Worm (Caenorhabditis elegans) whole organism, L4 larva: ENCODE measurements around the gene T22E5.6.
A peak's percentile ranks its signal among the peaks of the same experiment; 100 is the strongest.

Experiments used
- F44E2.7 ChIP-seq: fragments of 200-800 bp; sonication (Bioruptor generic); IDR thresholded peaks from 2 replicates; pipeline ENCODE4 v2.1.2; 2022; ENCODE audit warnings: missing genetic modification characterization, missing compliant biosample characterization
- F49E8.2 ChIP-seq: sonication (generic microtip); optimal IDR thresholded peaks from 2 replicates; lab custom pipeline; 2016; ENCODE audit warnings: missing compliant biosample characterization, mild to moderate bottlenecking, missing genetic modification characterization, borderline replicate concordance
- Y5F2A.4 ChIP-seq: fragments of 200-800 bp; sonication (Bioruptor generic); optimal IDR thresholded peaks from 2 replicates; lab custom pipeline; 2018; ENCODE audit warnings: mild to moderate bottlenecking, missing genetic modification characterization, missing compliant biosample characterization
- ZK337.2 ChIP-seq: fragments of 200-800 bp; sonication (Bioruptor generic); IDR thresholded peaks from 2 replicates; pipeline ENCODE4 v1.3.6; 2022; ENCODE audit warnings: missing genetic modification reagents, missing genetic modification characterization, missing compliant biosample characterization
- aha-1 ChIP-seq: fragments of 150-350 bp; peaks from one replicate; lab custom pipeline; 2014; ENCODE audit warnings: missing biosample characterization, missing genetic modification characterization
- aly-2 ChIP-seq: sonication (generic microtip); optimal IDR thresholded peaks from 2 replicates; lab custom pipeline; 2018; ENCODE audit warnings: missing biosample characterization, missing genetic modification characterization
- ceh-20 ChIP-seq: fragments of 200-800 bp; sonication (Bioruptor generic); IDR thresholded peaks from 2 replicates; pipeline ENCODE4 v1.3.6; 2022; ENCODE audit warnings: missing genetic modification reagents, missing genetic modification characterization, missing compliant biosample characterization
- ceh-28 ChIP-seq: fragments of 150-350 bp; optimal IDR thresholded peaks from 2 replicates; lab custom pipeline; 2014; ENCODE audit warnings: missing biosample characterization, missing genetic modification reagents, missing genetic modification characterization
- ceh-32 ChIP-seq: sonication (generic microtip); optimal IDR thresholded peaks from 2 replicates; lab custom pipeline; 2016; ENCODE audit warnings: mild to moderate bottlenecking, missing genetic modification characterization, missing compliant biosample characterization; ENCODE audit not compliant: poor library complexity
- ceh-62 ChIP-seq: sonication (generic microtip); optimal IDR thresholded peaks from 2 replicates; lab custom pipeline; 2017; ENCODE audit warnings: missing biosample characterization, missing genetic modification characterization
- daf-16 ChIP-seq, 3 experiments: sonication (generic microtip); optimal IDR thresholded peaks; 2 replicates each; lab custom pipeline; 2016 to 2017; ENCODE audit warnings: missing genetic modification characterization in 3 of 3, missing genetic modification reagents in 3 of 3, mild to moderate bottlenecking in 2 of 3, missing compliant biosample characterization in 2 of 3, missing biosample characterization in 1 of 3, moderate library complexity in 1 of 3
- dmd-6 ChIP-seq: fragments of 200-800 bp; sonication (Bioruptor generic); IDR thresholded peaks from 2 replicates; pipeline ENCODE4 v1.3.6; 2022; ENCODE audit warnings: missing genetic modification reagents, missing genetic modification characterization, missing compliant biosample characterization
- dmd-9 ChIP-seq: fragments of 200-800 bp; sonication (Bioruptor generic); IDR thresholded peaks from 2 replicates; pipeline ENCODE4 v1.3.6; 2022; ENCODE audit warnings: missing genetic modification reagents, missing genetic modification characterization, missing compliant biosample characterization
- dve-1 ChIP-seq: sonication (generic microtip); optimal IDR thresholded peaks from 2 replicates; lab custom pipeline; 2017; ENCODE audit warnings: antibody characterized with exemption, mild to moderate bottlenecking, missing genetic modification characterization, missing compliant biosample characterization; ENCODE audit not compliant: insufficient read depth
- egl-27 ChIP-seq: sonication (generic microtip); optimal IDR thresholded peaks from 3 replicates; lab custom pipeline; 2017; ENCODE audit warnings: missing biosample characterization, missing genetic modification reagents, missing genetic modification characterization
- egl-43 ChIP-seq: fragments of 200-800 bp; sonication (Bioruptor generic); IDR thresholded peaks from 2 replicates; pipeline ENCODE4 v1.3.6; 2022; ENCODE audit warnings: missing genetic modification reagents, missing genetic modification characterization, missing compliant biosample characterization
- gei-8 ChIP-seq: fragments of 200-800 bp; sonication (Bioruptor generic); optimal IDR thresholded peaks from 2 replicates; lab custom pipeline; 2018; ENCODE audit warnings: mild to moderate bottlenecking, missing genetic modification characterization, missing compliant biosample characterization
- hif-1 ChIP-seq, 2 experiments: sonication (generic microtip); optimal IDR thresholded peaks; 2 replicates each; lab custom pipeline; 2016 to 2017; ENCODE audit warnings: missing compliant biosample characterization in 2 of 2, missing genetic modification characterization in 2 of 2, missing genetic modification reagents in 2 of 2, missing genotype in 2 of 2, mild to moderate bottlenecking in 1 of 2
- hlh-11 ChIP-seq: fragments of 200-800 bp; sonication (Bioruptor generic); optimal IDR thresholded peaks from 2 replicates; lab custom pipeline; 2018; ENCODE audit warnings: mild to moderate bottlenecking, missing genetic modification characterization, missing compliant biosample characterization
- lin-1 ChIP-seq: fragments of 200-800 bp; sonication (Bioruptor generic); IDR thresholded peaks from 2 replicates; pipeline ENCODE4 v1.3.6; 2022; ENCODE audit warnings: missing genetic modification reagents, missing genetic modification characterization, missing compliant biosample characterization
- lir-3 ChIP-seq: sonication (generic microtip); optimal IDR thresholded peaks from 2 replicates; lab custom pipeline; 2016; ENCODE audit warnings: mild to moderate bottlenecking, missing genetic modification characterization, missing compliant biosample characterization
- lsy-2 ChIP-seq, 2 experiments: fragments of 150-350 bp in 1 of 2; sonication (generic microtip) in 1 of 2; optimal IDR thresholded peaks; 2 replicates each; lab custom pipeline; 2014 to 2017; ENCODE audit warnings: missing biosample characterization in 2 of 2, missing genetic modification characterization in 2 of 2
- madf-9 ChIP-seq: fragments of 200-800 bp; sonication (Bioruptor generic); conservative IDR thresholded peaks from 2 replicates; pipeline ENCODE4 v1.3.6; 2022; ENCODE audit warnings: missing genetic modification reagents, missing genetic modification characterization, missing compliant biosample characterization
- mdl-1 ChIP-seq, 2 experiments: fragments of 150-350 bp in 1 of 2; sonication (generic microtip) in 1 of 2; optimal IDR thresholded peaks; 2 replicates each; lab custom pipeline; 2014 to 2017; ENCODE audit warnings: missing biosample characterization in 2 of 2, missing genetic modification characterization in 2 of 2
- mdt-29 ChIP-seq: fragments of 200-800 bp; sonication (Bioruptor generic); IDR thresholded peaks from 2 replicates; pipeline ENCODE4 v1.3.6; 2022; ENCODE audit warnings: missing genetic modification reagents, missing genetic modification characterization, missing compliant biosample characterization
- nhr-10 ChIP-seq: fragments of 150-350 bp; optimal IDR thresholded peaks from 2 replicates; lab custom pipeline; 2014; ENCODE audit warnings: missing biosample characterization, missing genetic modification characterization
- nhr-28 ChIP-seq: fragments of 150-350 bp; optimal IDR thresholded peaks from 2 replicates; lab custom pipeline; 2014; ENCODE audit warnings: missing biosample characterization, missing genetic modification characterization
- nhr-48 ChIP-seq: sonication (generic microtip); optimal IDR thresholded peaks from 2 replicates; lab custom pipeline; 2016; ENCODE audit warnings: mild to moderate bottlenecking, missing genetic modification characterization, missing compliant biosample characterization
- nhr-6 ChIP-seq: fragments of 150-350 bp; optimal IDR thresholded peaks from 2 replicates; lab custom pipeline; 2014; ENCODE audit warnings: missing biosample characterization, missing genetic modification characterization
- nhr-76 ChIP-seq: fragments of 150-350 bp; optimal IDR thresholded peaks from 2 replicates; lab custom pipeline; 2014; ENCODE audit warnings: missing biosample characterization, missing genetic modification characterization
- php-3 ChIP-seq: fragments of 200-800 bp; sonication (Bioruptor generic); IDR thresholded peaks from 2 replicates; pipeline ENCODE4 v1.3.6; 2022; ENCODE audit warnings: missing genetic modification reagents, missing genetic modification characterization, missing compliant biosample characterization
- pqm-1 ChIP-seq: sonication (generic microtip); optimal IDR thresholded peaks from 2 replicates; lab custom pipeline; 2017; ENCODE audit warnings: missing biosample characterization, missing genetic modification characterization
- tag-97 ChIP-seq: fragments of 200-800 bp; sonication (Bioruptor generic); IDR thresholded peaks from 2 replicates; pipeline ENCODE4 v1.3.6; 2022; ENCODE audit warnings: missing genetic modification characterization, missing compliant biosample characterization
- unc-130 ChIP-seq: sonication (generic microtip); optimal IDR thresholded peaks from 2 replicates; lab custom pipeline; 2016; ENCODE audit warnings: missing genetic modification reagents, missing genetic modification characterization, missing compliant biosample characterization
- vab-7 ChIP-seq: fragments of 200-800 bp; sonication (Bioruptor generic); IDR thresholded peaks from 2 replicates; pipeline ENCODE4 v1.3.6; 2022; ENCODE audit warnings: missing genetic modification reagents, missing genetic modification characterization, missing compliant biosample characterization
- zfp-2 ChIP-seq: sonication (generic microtip); optimal IDR thresholded peaks from 2 replicates; lab custom pipeline; 2016; ENCODE audit warnings: mild to moderate bottlenecking, missing genetic modification characterization, missing compliant biosample characterization
- zip-11 ChIP-seq: fragments of 200-800 bp; sonication (Bioruptor generic); IDR thresholded peaks from 2 replicates; pipeline ENCODE4 v1.3.6; 2022; ENCODE audit warnings: missing genetic modification characterization, missing compliant biosample characterization

The T22E5.6 gene

ce11 chrX:6378363-6378762 lies 37.8 kb downstream of the T22E5.6 start (continued):
- TF ChIP-seq aly-2, result no peak

- TF ChIP-seq vab-7 (no peak), hlh-11 (peak; percentile 18), nhr-48 (tag; lab: Kevin White, UChicago) (no peak), gei-8 (GFP tag; lab: Kevin White, UChicago) (no peak), madf-9 (GFP tag; lab: Robert Waterston, UW) (no peak), zfp-2 (tag; lab: Kevin White, UChicago) (no peak), hif-1 (tag; optimal IDR thresholded peaks at IDR 0.05; lab: Kevin White, UChicago) (no peak), php-3 (peak; percentile 47; the same call in 1 of the 2 replicates), zip-11 (GFP tag; lab: Robert Waterston, UW) (no peak), dmd-6 (peak; percentile 38; the same call in 1 of the 2 replicates), aha-1 (peak; percentile 84), nhr-6 (tag; lab: Kevin White, UChicago) (no peak), pqm-1 (peak; percentile 33), dmd-9 (no peak), lir-3 (tag; lab: Kevin White, UChicago) (no peak), dve-1 (peak; percentile 25), daf-16 (GFP tag; optimal IDR thresholded peaks at IDR 0.05; lab: Kevin White, UChicago) (no peak), daf-16 (tag; optimal IDR thresholded peaks at IDR 0.05; lab: Kevin White, UChicago) (peak; percentile 77), mdt-29 (GFP tag; lab: Robert Waterston, UW) (no peak), nhr-76 (tag; lab: Kevin White, UChicago) (no peak), nhr-28 (tag; lab: Kevin White, UChicago) (no peak), ceh-28 (tag; lab: Kevin White, UChicago) (no peak), egl-27 (no peak), ceh-62 (no peak), Y5F2A.4 (no peak), mdl-1 (tag; optimal IDR thresholded peaks at IDR 0.05; lab: Kevin White, UChicago) (no peak), ZK337.2 (GFP tag; lab: Robert Waterston, UW) (no peak)
- TF ChIP-seq, all 104 proteins: peak for 7
Measured at ce11 chrX:6377634-6378288, 38.4 kb downstream of the T22E5.6 start, which contains the start of gene lmp-1. Gene lmp-1, minus strand, starts transcription at chrX:6377684.

ce11 chrX:6374451-6374850 lies 41.8 kb downstream of the T22E5.6 start, which contains the start of gene C03B1.1:
Gene C03B1.1, plus strand, starts transcription at chrX:6374751.
- TF ChIP-seq egl-43, result no peak
- TF ChIP-seq aha-1, result peak; percentile 86

- TF ChIP-seq F49E8.2 (tag; lab: Kevin White, UChicago), result no peak
- TF ChIP-seq aha-1, result no peak
- TF ChIP-seq ceh-62, result no peak
- TF ChIP-seq F44E2.7 (GFP tag; lab: Robert Waterston, UW), result no peak
- no peak for TF ChIP-seq mdt-29 (GFP tag; lab: Robert Waterston, UW)
- TF ChIP-seq gei-8 (GFP tag; lab: Kevin White, UChicago), result no peak
- TF ChIP-seq ceh-20 (GFP tag; lab: Robert Waterston, UW), result no peak
- TF ChIP-seq nhr-76 (tag; lab: Kevin White, UChicago), result no peak
- no peak for TF ChIP-seq hlh-11
- TF ChIP-seq unc-130, result no peak
- TF ChIP-seq nhr-10 (tag; lab: Kevin White, UChicago), result no peak
- TF ChIP-seq ceh-32 (tag; lab: Kevin White, UChicago), result no peak
- no peak for TF ChIP-seq lin-1 (GFP tag; lab: Robert Waterston, UW)
- TF ChIP-seq tag-97, result no peak
- no peak for TF ChIP-seq lsy-2 (tag; optimal IDR thresholded peaks at IDR 0.05; lab: Kevin White, UChicago)
Measured at ce11 chrX:6373348-6373747, 42.9 kb downstream of the T22E5.6 start, which contains the start of gene C03B1.17. Gene C03B1.17, plus strand, starts transcription at chrX:6373648.
